Worm (Caenorhabditis elegans): ENCODE measurements around the gene F59D12.2.

F59D12.2 gene

DNA sequence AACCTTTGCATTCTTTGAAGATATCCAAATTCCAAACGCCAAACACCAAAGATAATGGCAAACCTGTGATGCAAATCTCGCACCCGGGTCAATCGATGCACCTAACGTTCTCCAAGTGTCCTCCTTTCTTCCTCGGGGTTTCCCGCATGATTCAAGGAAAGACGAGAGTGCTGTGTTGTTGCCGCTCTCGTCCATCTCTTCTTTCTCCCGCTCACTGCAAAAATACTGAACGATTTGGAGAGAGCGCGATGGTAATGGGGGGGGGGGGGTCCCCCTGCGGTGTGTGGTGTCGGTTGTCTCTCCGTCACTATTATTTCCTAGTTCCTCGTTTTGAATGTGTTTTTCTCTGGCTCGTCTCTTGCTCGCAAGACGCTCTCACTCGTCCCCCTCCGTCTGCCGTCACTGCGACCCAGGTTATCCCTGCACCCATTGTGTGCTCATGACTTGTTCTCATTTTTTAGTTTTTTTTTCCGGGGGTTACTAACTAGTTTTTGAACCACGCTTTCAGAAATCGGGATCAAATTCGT, 31.9 kb upstream of the F59D12.2 start (continued):
- peak; percentile 40 for TF ChIP-seq snpc-4 (tag; optimal IDR thresholded peaks at IDR 0.05)
- TF ChIP-seq ces-1 (GFP tag; optimal IDR thresholded peaks at IDR 0.05) = no peak
- no peak for TF ChIP-seq tlp-1 (tag; optimal IDR thresholded peaks at IDR 0.05)
- peak; percentile 47 for TF ChIP-seq lin-13 (GFP tag; optimal IDR thresholded peaks at IDR 0.05)
- peak; percentile 95 for TF ChIP-seq nhr-71 (tag; optimal IDR thresholded peaks at IDR 0.05)
- peak; percentile 67 for TF ChIP-seq xbp-1 (tag; optimal IDR thresholded peaks at IDR 0.05)
- TF ChIP-seq sup-37 (GFP tag; optimal IDR thresholded peaks at IDR 0.05) = peak; percentile 43
- no peak for TF ChIP-seq hlh-4 (tag; optimal IDR thresholded peaks at IDR 0.05)
- peak; percentile 52 for TF ChIP-seq nhr-237 (tag; optimal IDR thresholded peaks at IDR 0.05)
- peak; percentile 87 for TF ChIP-seq unc-86 (tag; optimal IDR thresholded peaks at IDR 0.05)
- TF ChIP-seq ama-1 (optimal IDR thresholded peaks at IDR 0.05) = no peak

DNA sequence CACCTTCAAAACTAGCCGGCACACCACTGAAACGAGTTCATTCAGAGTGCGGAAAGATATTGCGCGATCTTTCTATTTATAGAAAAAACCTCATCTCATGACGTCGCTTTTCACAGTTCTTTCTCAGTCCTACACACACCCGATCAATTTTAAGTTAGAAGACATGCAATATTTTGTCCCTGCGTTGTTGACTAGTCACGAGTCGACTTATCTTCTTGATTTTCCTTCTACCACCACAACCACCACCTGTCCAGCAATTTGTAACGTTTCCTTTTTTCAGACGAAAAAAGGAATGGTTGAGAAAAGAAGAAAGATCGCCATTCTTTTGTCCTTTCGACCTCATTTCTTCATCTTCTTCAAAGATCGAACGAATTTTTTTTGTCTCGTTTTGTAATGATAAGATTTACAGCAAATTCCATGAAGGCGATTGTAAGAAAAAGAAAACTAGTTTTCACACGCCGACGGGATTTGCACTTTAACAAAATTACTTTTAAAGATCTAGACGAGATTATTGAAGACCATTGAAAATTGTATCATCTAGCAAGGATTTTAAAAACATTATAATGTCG, 30.7 kb upstream of the F59D12.2 start:
- TF ChIP-seq fkh-8 (tag; optimal IDR thresholded peaks at IDR 0.05) (no peak), nhr-77 (tag; optimal IDR thresholded peaks at IDR 0.05) (no peak), nhr-90 (tag; optimal IDR thresholded peaks at IDR 0.05; ENCODE audit: poor library complexity) (peak; percentile 44), alr-1 (tag; optimal IDR thresholded peaks at IDR 0.05; ENCODE audit: borderline replicate concordance) (no peak), zag-1 (tag; optimal IDR thresholded peaks at IDR 0.05) (no peak), lin-15B (tag; optimal IDR thresholded peaks at IDR 0.05) (no peak), tlp-1 (tag; optimal IDR thresholded peaks at IDR 0.05) (no peak), xbp-1 (tag; optimal IDR thresholded peaks at IDR 0.05) (peak; percentile 6), fkh-4 (tag; optimal IDR thresholded peaks at IDR 0.05; ENCODE audit: borderline replicate concordance) (no peak), unc-30 (tag; optimal IDR thresholded peaks at IDR 0.05) (no peak), ceh-63 (GFP tag; optimal IDR thresholded peaks at IDR 0.05) (no peak), lsy-2 (tag; optimal IDR thresholded peaks at IDR 0.05) (peak; percentile 8 to 38), ceh-8 (GFP tag; optimal IDR thresholded peaks at IDR 0.05) (no peak), efl-1 (optimal IDR thresholded peaks at IDR 0.05) (no peak), efl-1 (GFP tag; optimal IDR thresholded peaks at IDR 0.05 in 1 of 2) (no peak), unc-130 (tag; optimal IDR thresholded peaks at IDR 0.05) (peak; percentile 49), Y116A8C.19 (tag; optimal IDR thresholded peaks at IDR 0.05; ENCODE audit: borderline replicate concordance) (no peak), mep-1 (tag; optimal IDR thresholded peaks at IDR 0.05) (peak; percentile 17), dpl-1 (GFP tag; optimal IDR thresholded peaks at IDR 0.05) (no peak), hlh-4 (tag; optimal IDR thresholded peaks at IDR 0.05) (no peak), ceh-90 (tag; optimal IDR thresholded peaks at IDR 0.05) (no peak), sox-4 (tag; optimal IDR thresholded peaks at IDR 0.05) (no peak), mdl-1 (tag; optimal IDR thresholded peaks at IDR 0.05) (peak in 1 of 2 experiments; percentile 62), dsc-1 (tag; optimal IDR thresholded peaks at IDR 0.05) (no peak), F16B12.6 (tag; optimal IDR thresholded peaks at IDR 0.05) (no peak), elt-2 (tag; optimal IDR thresholded peaks at IDR 0.05) (no peak), hpl-2 (GFP tag; optimal IDR thresholded peaks at IDR 0.05) (no peak), pqm-1 (tag; optimal IDR thresholded peaks at IDR 0.05) (no peak), rnt-1 (tag; optimal IDR thresholded peaks at IDR 0.05) (peak; percentile 23), nhr-71 (tag; optimal IDR thresholded peaks at IDR 0.05) (peak; percentile 75), ceh-88 (GFP tag; IDR thresholded peaks at IDR 0.05) (no peak), lin-35 (GFP tag; optimal IDR thresholded peaks at IDR 0.05) (peak in 1 of 2 experiments; percentile 57), elt-3 (tag; optimal IDR thresholded peaks at IDR 0.05) (peak in 2 of 6 experiments; percentile 58 to 71), nhr-11 (tag; optimal IDR thresholded peaks at IDR 0.05) (no peak), nhr-12 (tag; optimal IDR thresholded peaks at IDR 0.05) (no peak), snpc-4 (tag; optimal IDR thresholded peaks at IDR 0.05) (no peak), ztf-11 (tag; optimal IDR thresholded peaks at IDR 0.05) (no peak), aha-1 (tag; optimal IDR thresholded peaks at IDR 0.05) (no peak), irx-1 (tag; optimal IDR thresholded peaks at IDR 0.05) (no peak), pag-3 (tag; optimal IDR thresholded peaks at IDR 0.05; ENCODE audit: borderline replicate concordance, insufficient read depth) (no peak), grh-1 (GFP tag; IDR thresholded peaks at IDR 0.05) (no peak), sptf-1 (tag; optimal IDR thresholded peaks at IDR 0.05) (no peak), swsn-7 (tag; optimal IDR thresholded peaks at IDR 0.05) (no peak), isw-1 (GFP tag; IDR thresholded peaks at IDR 0.05) (no peak), C16A3.4 (tag; optimal IDR thresholded peaks at IDR 0.05) (no peak)

Measured in whole organism, L1 larva.